Worm (Caenorhabditis elegans): ENCODE results near the gene F25G6.9.

The F25G6.9 gene

DNA sequence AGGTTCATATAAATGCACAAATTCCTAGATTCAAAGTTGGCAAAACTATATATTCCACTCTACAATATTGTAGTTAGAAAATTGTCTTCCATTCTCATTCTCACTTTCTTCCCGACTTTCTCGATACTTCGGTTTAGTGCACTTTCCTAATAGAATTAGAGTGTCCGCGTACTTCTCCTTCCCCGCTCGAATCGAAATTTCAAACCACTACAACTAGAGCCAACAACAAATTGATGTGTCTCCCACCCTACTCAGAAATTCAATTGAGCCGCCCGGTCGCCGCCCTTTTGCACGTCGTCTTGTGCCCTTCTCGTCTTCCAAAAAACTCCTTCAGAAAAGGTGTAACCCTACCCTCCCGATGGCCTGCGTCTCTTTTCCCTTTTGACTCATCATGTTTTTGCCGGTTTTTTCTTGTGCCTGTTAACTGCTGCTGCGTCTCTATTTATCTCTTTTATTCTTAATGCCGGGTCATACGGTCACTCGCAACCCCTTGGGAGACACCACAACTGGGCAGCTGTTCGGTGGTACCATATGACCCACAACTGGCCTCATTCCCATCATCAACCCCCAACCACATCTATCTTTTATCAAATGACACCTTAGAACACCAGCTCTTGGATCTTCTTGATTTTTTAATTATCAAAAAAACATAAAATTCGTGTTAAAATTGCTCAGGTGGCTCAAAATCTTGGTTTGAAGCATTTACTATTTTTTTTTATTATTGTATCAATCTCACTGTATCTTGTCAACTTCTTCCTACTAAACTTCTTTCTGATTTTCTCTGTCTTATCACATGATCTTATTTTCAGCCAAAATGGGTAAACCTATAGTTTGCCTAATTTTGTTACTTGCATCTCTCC is 24.5 kb upstream of the F25G6.9 start, which contains the start of gene tag-196:
Gene tag-196 (plus strand): TSS at position 810 of the 860 bp plus-strand sequence.
- TF ChIP-seq hlh-30 (tag; optimal IDR thresholded peaks at IDR 0.05; ENCODE audit: insufficient read depth) (peak; percentile 29), ceh-45 (GFP tag; IDR thresholded peaks at IDR 0.05) (0 out of 2 replicates have a peak, but pooled peaks have one; percentile 47), mec-3 (tag; optimal IDR thresholded peaks at IDR 0.05; ENCODE audit: borderline replicate concordance) (no peak), tbx-2 (tag; optimal IDR thresholded peaks at IDR 0.05) (peak; percentile 37), unc-42 (tag; optimal IDR thresholded peaks at IDR 0.05) (peak; percentile 95), C38D4.7 (GFP tag; optimal IDR thresholded peaks at IDR 0.05) (no peak), dve-1 (tag; optimal IDR thresholded peaks at IDR 0.05) (no peak), syd-9 (tag; optimal IDR thresholded peaks at IDR 0.05) (no peak)

DNA sequence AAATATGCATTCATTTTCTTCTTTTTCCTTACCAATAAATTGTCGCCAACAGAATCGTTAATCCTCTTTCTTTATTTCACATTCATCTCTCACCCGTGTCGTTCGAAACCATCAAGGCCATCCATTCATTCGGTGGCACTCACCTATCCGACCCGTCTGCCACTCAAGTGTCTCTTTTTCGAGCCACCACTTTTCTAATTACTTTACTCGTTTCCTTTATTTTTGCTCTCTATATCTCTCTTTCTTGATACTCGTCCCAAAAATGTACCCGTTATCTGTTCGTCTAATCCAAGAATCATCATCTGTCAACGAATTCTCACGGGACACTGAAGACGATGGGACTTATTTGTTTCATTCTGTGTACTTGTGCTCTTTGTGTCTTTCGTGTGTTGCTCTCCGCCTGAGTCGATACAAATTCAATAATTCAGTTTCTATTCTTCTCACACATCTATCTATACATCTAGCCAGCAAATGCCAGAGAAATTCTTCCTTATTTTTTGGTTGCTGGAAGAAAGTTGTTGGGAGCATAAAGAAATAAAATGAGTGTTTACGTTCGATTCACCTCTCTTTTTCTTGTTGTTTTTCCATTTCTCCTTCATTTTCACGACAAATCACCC is 23.0 kb upstream of the F25G6.9 start:
- TF ChIP-seq unc-86 (tag; optimal IDR thresholded peaks at IDR 0.05) (no peak), ets-4 (tag; optimal IDR thresholded peaks at IDR 0.05) (no peak), unc-42 (tag; optimal IDR thresholded peaks at IDR 0.05) (peak; percentile 67), unc-55 (GFP tag; optimal IDR thresholded peaks at IDR 0.05) (peak; percentile 20), elt-2 (tag; optimal IDR thresholded peaks at IDR 0.05) (no peak), dmd-4 (tag; optimal IDR thresholded peaks at IDR 0.05; ENCODE audit: borderline replicate concordance) (no peak)

- TF ChIP-seq ceh-2 (tag; optimal IDR thresholded peaks at IDR 0.05) (no peak), ceh-30 (tag; optimal IDR thresholded peaks at IDR 0.05) (no peak), C38D4.7 (GFP tag; optimal IDR thresholded peaks at IDR 0.05) (no peak), ama-1 (optimal IDR thresholded peaks at IDR 0.05) (no peak), ceh-34 (tag; optimal IDR thresholded peaks at IDR 0.05) (no peak), C08G9.2 (tag; optimal IDR thresholded peaks at IDR 0.05) (no peak)
Measured at ce11 chrV:8588079-8588478, 18.3 kb upstream of the F25G6.9 start, which contains the start of gene C10B5.3. C10B5.3 (minus strand) TSS chrV:8588179.

DNA sequence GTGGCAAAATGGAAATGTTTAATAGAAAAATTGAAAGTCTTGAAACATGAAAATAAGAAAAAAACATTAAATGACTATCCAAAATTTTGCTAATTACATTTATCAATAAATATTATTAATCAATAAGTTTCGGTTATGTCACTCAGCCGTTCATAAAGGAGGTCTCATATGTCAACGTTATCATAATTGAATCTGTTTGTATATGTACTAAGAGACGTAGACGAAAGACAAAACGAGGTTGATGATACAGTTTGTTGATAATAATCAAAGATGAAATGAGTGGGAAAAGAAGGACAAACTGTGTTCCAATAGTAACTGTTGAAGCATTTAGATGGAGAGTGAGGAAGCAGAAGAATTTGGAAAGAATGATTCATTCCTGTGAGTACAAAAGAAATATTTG is 17.1 kb upstream of the F25G6.9 start:
- no peak for TF ChIP-seq hlh-30 (tag; optimal IDR thresholded peaks at IDR 0.05; ENCODE audit: insufficient read depth)
- TF ChIP-seq unc-42 (tag; optimal IDR thresholded peaks at IDR 0.05) = no peak
- TF ChIP-seq elt-2 (tag; optimal IDR thresholded peaks at IDR 0.05) = peak; percentile 19

ce11 chrV:8586472-8586871 is 16.7 kb upstream of the F25G6.9 start:
- TF ChIP-seq tbx-2 (tag; optimal IDR thresholded peaks at IDR 0.05) = no peak
- no peak for TF ChIP-seq C38D4.7 (GFP tag; optimal IDR thresholded peaks at IDR 0.05)
- no peak for TF ChIP-seq Y22D7AL.16 (tag; optimal IDR thresholded peaks at IDR 0.05)
- TF ChIP-seq lim-6 (tag; optimal IDR thresholded peaks at IDR 0.05) = no peak
- TF ChIP-seq T23F11.4 (GFP tag; optimal IDR thresholded peaks at IDR 0.05) = no peak
- no peak for TF ChIP-seq elt-2 (tag; optimal IDR thresholded peaks at IDR 0.05)
- TF ChIP-seq sox-2 (GFP tag; IDR thresholded peaks at IDR 0.05) = no peak
- no peak for TF ChIP-seq unc-86 (tag; optimal IDR thresholded peaks at IDR 0.05)
- TF ChIP-seq F13H6.1 (tag; optimal IDR thresholded peaks at IDR 0.05) = no peak
- no peak for TF ChIP-seq ets-4 (tag; optimal IDR thresholded peaks at IDR 0.05)
- TF ChIP-seq nhr-232 (tag; optimal IDR thresholded peaks at IDR 0.05) = no peak
- TF ChIP-seq eyg-1 (tag; optimal IDR thresholded peaks at IDR 0.05) = no peak
- TF ChIP-seq pha-4 (tag; optimal IDR thresholded peaks at IDR 0.05) = no peak
- TF ChIP-seq npax-4 (tag; optimal IDR thresholded peaks at IDR 0.05) = no peak
- TF ChIP-seq ceh-18 (tag; optimal IDR thresholded peaks at IDR 0.05) = no peak
- no peak for TF ChIP-seq nhr-11 (tag; optimal IDR thresholded peaks at IDR 0.05)

DNA sequence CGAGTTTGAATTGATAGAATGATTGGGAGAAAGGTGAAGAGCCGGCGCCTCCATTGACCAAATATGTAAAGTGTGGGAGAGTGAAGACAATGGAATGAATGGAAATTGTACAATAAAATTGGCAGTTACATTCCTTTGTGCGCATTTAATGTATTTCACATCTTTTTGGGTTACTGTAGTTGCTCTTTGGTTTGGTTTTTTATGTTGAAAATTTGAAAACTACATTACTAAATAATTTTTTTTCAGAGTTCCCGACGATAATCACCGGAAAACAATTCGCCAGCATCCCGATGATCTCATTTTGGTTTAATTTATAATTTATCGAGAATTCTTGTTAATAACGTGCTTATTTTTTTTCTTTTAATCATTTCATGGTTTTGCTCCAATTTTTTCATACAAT is 11.2 kb upstream of the F25G6.9 start, which contains the start of gene C10B5.1:
Gene C10B5.1 (plus strand): TSS at position 301 of the 400 bp plus-strand sequence.
- no peak for TF ChIP-seq madf-2 (tag; optimal IDR thresholded peaks at IDR 0.05)
